Worm (Caenorhabditis elegans) whole organism, L4/young adult: ENCODE data around the gene Y47D3B.12.

Source experiments
- W03F9.2 ChIP-seq: fragments of 150-350 bp; optimal IDR thresholded peaks from 2 replicates; lab custom pipeline; 2014; ENCODE audit warnings: missing biosample characterization, missing genetic modification characterization
- dao-5 ChIP-seq: sonication (generic microtip); optimal IDR thresholded peaks from 2 replicates; lab custom pipeline; 2016; ENCODE audit warnings: missing genotype, missing genetic modification characterization, moderate library complexity, missing compliant biosample characterization
- him-1 ChIP-seq: sonication (generic microtip); optimal IDR thresholded peaks from 2 replicates; lab custom pipeline; 2016; ENCODE audit warnings: missing genotype, missing genetic modification reagents, missing genetic modification characterization, missing compliant biosample characterization

Y47D3B.12 gene

DNA sequence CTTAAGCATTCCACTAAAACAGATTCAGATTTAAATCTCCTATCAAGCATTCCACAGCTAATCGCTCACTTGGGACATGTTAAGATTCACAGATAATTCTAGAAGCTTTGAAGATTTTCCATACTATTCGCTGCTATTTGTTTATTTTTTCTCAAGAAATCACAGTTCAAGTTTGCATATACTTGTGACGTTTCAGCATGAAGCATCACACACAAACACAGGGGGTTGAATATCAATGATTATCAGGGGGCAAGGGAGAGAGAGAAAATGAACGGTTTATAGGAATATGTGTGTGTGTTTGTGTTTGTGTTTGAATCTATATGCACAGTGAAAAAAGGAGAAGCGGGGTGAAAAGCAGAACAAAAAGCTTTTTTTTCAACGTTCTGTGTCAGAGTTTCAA lies at the start of gene Y47D3B.12:
Y47D3B.12 (plus strand) TSS at position 301 of the 400 bp plus-strand sequence.
- TF ChIP-seq W03F9.2 (tag; lab: Kevin White, UChicago) (no peak), him-1 (tag; lab: Kevin White, UChicago) (no peak), dao-5 (tag; lab: Kevin White, UChicago) (no peak)

- TF ChIP-seq dao-5 (tag; lab: Kevin White, UChicago) (no peak), him-1 (tag; lab: Kevin White, UChicago) (no peak)
These were observed 49.3 kb upstream of the Y47D3B.12 start for ce11 chrIII:11353499-11353898.

ce11 chrIII:11355758-11356323 lies 47.0 kb upstream of the Y47D3B.12 start:
- TF ChIP-seq W03F9.2 (tag; lab: Kevin White, UChicago) (no peak), dao-5 (tag; lab: Kevin White, UChicago) (no peak), him-1 (tag; lab: Kevin White, UChicago) (no peak)

DNA sequence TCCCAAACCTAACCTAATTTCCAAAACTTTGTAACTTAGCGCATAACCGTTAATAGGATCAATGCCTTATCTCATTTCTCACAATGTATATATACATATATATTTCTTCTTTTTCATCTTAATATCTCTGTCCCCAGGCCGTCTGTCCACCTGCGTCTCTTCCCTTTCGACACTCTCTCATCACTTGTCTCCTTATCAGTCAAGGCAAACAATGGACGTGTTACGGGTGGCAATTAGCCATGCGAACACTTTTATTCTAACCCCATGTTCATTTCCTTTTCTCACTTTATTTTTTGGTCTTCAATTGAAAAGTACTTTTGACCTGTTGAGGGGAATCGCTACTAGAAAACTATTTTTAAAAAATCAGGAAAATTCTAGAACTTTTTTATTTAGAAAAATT lies 45.4 kb upstream of the Y47D3B.12 start:
- no peak for TF ChIP-seq him-1 (tag; lab: Kevin White, UChicago)
- no peak for TF ChIP-seq dao-5 (tag; lab: Kevin White, UChicago)

DNA sequence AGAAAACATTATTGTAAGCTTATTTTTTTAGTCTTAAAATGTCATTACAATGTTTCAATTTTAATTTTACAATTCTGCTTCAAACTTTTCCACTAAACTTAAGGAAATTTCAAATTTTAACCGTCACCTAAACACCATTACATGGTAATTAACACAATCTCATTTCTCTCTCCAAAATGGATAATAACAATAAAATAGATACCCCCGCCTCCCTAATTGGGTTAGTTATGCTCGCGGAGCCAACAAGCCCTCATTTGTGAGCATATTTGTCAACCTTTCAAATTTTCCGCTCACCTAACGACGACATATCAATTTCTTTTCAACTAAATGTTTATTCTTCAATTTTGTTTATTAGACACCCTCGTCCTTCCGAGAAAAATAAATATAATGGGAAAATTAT lies 44.5 kb upstream of the Y47D3B.12 start:
- TF ChIP-seq dao-5 (tag; lab: Kevin White, UChicago) = no peak
- TF ChIP-seq him-1 (tag; lab: Kevin White, UChicago) = no peak

- no peak for TF ChIP-seq him-1 (tag; lab: Kevin White, UChicago)
- TF ChIP-seq dao-5 (tag; lab: Kevin White, UChicago) = no peak
- no peak for TF ChIP-seq W03F9.2 (tag; lab: Kevin White, UChicago)
These were observed 43.4 kb upstream of the Y47D3B.12 start for ce11 chrIII:11359422-11359821.

- no peak for TF ChIP-seq dao-5 (tag; lab: Kevin White, UChicago)
- TF ChIP-seq him-1 (tag; lab: Kevin White, UChicago) = no peak
- TF ChIP-seq W03F9.2 (tag; lab: Kevin White, UChicago) = no peak
These were observed 42.7 kb upstream of the Y47D3B.12 start, which contains the start of gene T28D6.4 for ce11 chrIII:11360156-11360555. Gene T28D6.4, plus strand, starts transcription at chrIII:11360456.

ce11 chrIII:11361394-11361793 lies 41.4 kb upstream of the Y47D3B.12 start:
- no peak for TF ChIP-seq W03F9.2 (tag; lab: Kevin White, UChicago)
- no peak for TF ChIP-seq dao-5 (tag; lab: Kevin White, UChicago)
- no peak for TF ChIP-seq him-1 (tag; lab: Kevin White, UChicago)

- no peak for TF ChIP-seq dao-5 (tag; lab: Kevin White, UChicago)
- no peak for TF ChIP-seq W03F9.2 (tag; lab: Kevin White, UChicago)
- TF ChIP-seq him-1 (tag; lab: Kevin White, UChicago) = no peak
These were observed 39.9 kb upstream of the Y47D3B.12 start for ce11 chrIII:11362915-11363314.

DNA sequence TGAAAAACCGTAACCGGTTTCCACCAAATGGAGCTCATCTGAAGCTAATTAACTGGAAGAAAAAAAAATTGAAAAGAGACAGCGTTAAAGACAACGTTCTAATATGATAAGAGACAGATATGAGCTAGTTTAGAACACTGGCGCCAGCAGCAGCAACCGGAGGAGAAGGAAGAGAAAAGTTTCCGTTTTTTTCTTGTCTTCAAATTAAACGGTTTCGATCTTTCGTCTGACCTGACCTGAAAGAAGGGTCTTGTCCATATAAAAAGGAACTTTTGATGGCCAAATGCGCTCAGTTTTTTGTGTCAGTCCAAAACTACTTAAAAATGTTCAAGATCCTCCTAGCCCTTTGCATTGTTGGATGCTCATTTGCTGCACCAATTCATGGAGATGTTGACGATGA lies 36.4 kb upstream of the Y47D3B.12 start, which contains the start of gene T28D6.3:
T28D6.3 (plus strand) TSS at position 301 of the 400 bp plus-strand sequence.
- TF ChIP-seq dao-5 (tag; lab: Kevin White, UChicago) (no peak), W03F9.2 (tag; lab: Kevin White, UChicago) (no peak), him-1 (tag; lab: Kevin White, UChicago) (no peak)

DNA sequence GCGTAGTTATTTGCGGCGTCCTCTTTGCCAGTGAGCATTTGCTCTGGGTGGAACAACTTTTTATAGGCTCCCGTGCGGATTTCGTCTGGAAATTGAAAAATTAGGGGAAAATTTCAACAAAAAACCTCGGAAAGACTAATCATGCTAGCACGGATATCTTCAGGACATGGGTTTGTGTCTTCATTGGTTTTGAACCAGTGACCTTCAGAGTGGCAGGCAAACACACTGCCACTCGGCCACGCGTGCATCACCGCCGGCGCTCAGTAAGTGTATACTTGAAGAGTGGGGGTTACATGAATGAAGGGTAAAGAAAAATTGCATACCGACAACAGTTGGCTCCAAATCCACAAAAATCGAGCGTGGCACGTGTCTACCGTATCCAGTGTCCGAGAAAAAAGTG lies 31.6 kb upstream of the Y47D3B.12 start:
- TF ChIP-seq W03F9.2 (tag; lab: Kevin White, UChicago) (no peak), him-1 (tag; lab: Kevin White, UChicago) (peak; percentile 71), dao-5 (tag; lab: Kevin White, UChicago) (no peak)

DNA sequence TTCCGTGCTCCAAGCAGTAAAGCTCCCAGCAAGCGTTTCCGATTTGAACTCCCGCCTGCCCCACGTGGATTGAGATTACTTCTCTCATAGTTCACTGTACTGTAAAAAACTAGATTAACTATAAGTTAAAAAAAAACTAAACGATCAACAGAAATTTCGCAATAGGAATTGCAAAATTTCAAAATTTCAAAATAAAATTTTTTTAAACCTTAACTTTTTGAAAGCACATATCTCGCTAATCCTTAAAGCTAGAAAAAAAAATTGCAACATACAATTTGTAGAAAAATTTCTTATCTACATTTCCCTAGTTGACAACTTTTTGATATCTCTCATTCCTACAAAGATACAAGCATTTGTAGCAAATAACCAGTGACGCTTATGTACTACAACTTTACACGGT lies 31.1 kb upstream of the Y47D3B.12 start, which contains the start of gene tba-7:
tba-7 (minus strand) TSS at position 101 of the 400 bp plus-strand sequence.
- TF ChIP-seq dao-5 (tag; lab: Kevin White, UChicago) = no peak
- no peak for TF ChIP-seq W03F9.2 (tag; lab: Kevin White, UChicago)
- no peak for TF ChIP-seq him-1 (tag; lab: Kevin White, UChicago)

DNA sequence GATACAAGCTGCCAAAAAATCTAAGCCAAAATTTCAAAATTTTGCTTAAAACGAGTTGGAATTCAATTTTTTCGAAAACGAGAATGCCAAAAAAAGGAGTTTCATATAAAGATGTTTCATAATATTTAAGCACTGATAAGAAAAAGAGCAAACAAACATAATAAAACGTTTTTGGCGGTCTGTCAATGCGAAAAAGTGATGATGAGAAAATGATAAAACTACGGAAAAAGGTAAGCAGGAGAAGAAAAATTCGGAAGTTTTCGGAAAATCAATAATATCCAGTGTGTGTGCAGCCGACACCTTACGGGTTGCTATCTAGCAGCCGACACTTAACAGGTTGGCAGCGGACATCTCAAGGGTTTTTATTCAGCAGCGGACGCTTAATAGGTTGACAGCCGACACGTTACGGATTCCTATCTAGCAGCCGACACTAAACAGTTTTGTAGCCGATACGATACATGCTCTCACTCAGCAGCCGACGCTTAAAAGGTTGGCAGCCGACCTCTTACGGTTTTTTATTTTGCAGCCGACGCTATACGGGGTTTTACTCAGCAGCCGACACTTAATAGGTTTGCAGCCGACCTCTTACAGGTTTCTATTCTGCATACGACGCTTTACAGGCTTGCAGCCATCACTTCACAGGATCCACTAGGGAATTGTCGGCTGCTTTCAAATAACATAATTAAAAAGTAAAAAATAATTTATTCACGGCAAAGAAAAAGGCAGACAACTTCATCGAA lies 30.4 kb upstream of the Y47D3B.12 start:
- no peak for TF ChIP-seq dao-5 (tag; lab: Kevin White, UChicago)
- TF ChIP-seq W03F9.2 (tag; lab: Kevin White, UChicago) = no peak
- no peak for TF ChIP-seq him-1 (tag; lab: Kevin White, UChicago)

ce11 chrIII:11377880-11378279 lies 24.9 kb upstream of the Y47D3B.12 start, which contains the start of gene dpy-18:
Gene dpy-18, minus strand, starts transcription at chrIII:11377980.
- TF ChIP-seq dao-5 (tag; lab: Kevin White, UChicago) (no peak), him-1 (tag; lab: Kevin White, UChicago) (no peak), W03F9.2 (tag; lab: Kevin White, UChicago) (no peak)
